Fruit fly (Drosophila melanogaster) whole organism, embryonic: ENCODE results near the gene CG13390.

Experiments used
- BtbVII ChIP-seq: fragments of 200-800 bp; sonication (Bioruptor generic); optimal IDR thresholded peaks from 3 replicates; lab custom pipeline; 2017; ENCODE audit warnings: missing biosample characterization, mild to moderate bottlenecking, missing genetic modification characterization
- CG10431 ChIP-seq: fragments of 200-800 bp; sonication (Bioruptor generic); optimal IDR thresholded peaks from 3 replicates; lab custom pipeline; 2018; ENCODE audit warnings: missing biosample characterization, mild to moderate bottlenecking, missing genetic modification characterization
- CG11695 ChIP-seq: fragments of 200-800 bp; sonication (Bioruptor generic); IDR thresholded peaks from 3 replicates; pipeline ENCODE4 v1.3.6; 2022; ENCODE audit warnings: missing biosample characterization, missing genetic modification characterization
- CG11696 ChIP-seq: fragments of 200-800 bp; sonication (Bioruptor generic); IDR thresholded peaks from 2 replicates; pipeline ENCODE4 v1.3.6; 2022; ENCODE audit warnings: missing biosample characterization, missing genetic modification characterization
- CG12219 ChIP-seq: fragments of 200-800 bp; sonication (Bioruptor generic); optimal IDR thresholded peaks from 3 replicates; lab custom pipeline; 2018; ENCODE audit warnings: missing biosample characterization, mild to moderate bottlenecking, missing genetic modification characterization
- CG17328 ChIP-seq: fragments of 200-800 bp; sonication (Bioruptor generic); IDR thresholded peaks from 2 replicates; pipeline ENCODE4 v1.3.6; 2022; ENCODE audit warnings: missing biosample characterization, missing genetic modification characterization
- CG18599 ChIP-seq: fragments of 200-800 bp; sonication (Bioruptor generic); optimal IDR thresholded peaks from 3 replicates; lab custom pipeline; 2017; ENCODE audit warnings: missing biosample characterization, missing genetic modification characterization, mild to moderate bottlenecking, moderate library complexity, missing genetic modification reagents
- CG3847 ChIP-seq: fragments of 200-800 bp; sonication (Bioruptor generic); IDR thresholded peaks from 2 replicates; pipeline ENCODE4 v1.3.6; 2022; ENCODE audit warnings: missing biosample characterization, missing genetic modification characterization
- CG4282 ChIP-seq: fragments of 200-800 bp; sonication (Bioruptor generic); optimal IDR thresholded peaks from 2 replicates; lab custom pipeline; 2016; ENCODE audit warnings: missing biosample characterization, missing genetic modification characterization
- CG4820 ChIP-seq: fragments of 200-800 bp; sonication (Bioruptor generic); optimal IDR thresholded peaks from 3 replicates; lab custom pipeline; 2016; ENCODE audit warnings: missing biosample characterization, missing genetic modification characterization
- CG8281 ChIP-seq: fragments of 200-800 bp; sonication (Bioruptor generic); optimal IDR thresholded peaks from 2 replicates; lab custom pipeline; 2018; ENCODE audit warnings: missing biosample characterization, mild to moderate bottlenecking, missing genetic modification characterization, moderate library complexity
- CG9727 ChIP-seq: fragments of 200-800 bp; sonication (Bioruptor generic); optimal IDR thresholded peaks from 3 replicates; lab custom pipeline; 2017; ENCODE audit warnings: missing biosample characterization, mild to moderate bottlenecking, missing genetic modification characterization
- CG9932 ChIP-seq: fragments of 200-800 bp; sonication (Bioruptor generic); IDR thresholded peaks from 2 replicates; pipeline ENCODE4 v1.3.6; 2022; ENCODE audit warnings: missing biosample characterization, missing genetic modification characterization
- CoRest ChIP-seq: fragments of 200-800 bp; sonication (Bioruptor generic); optimal IDR thresholded peaks from 3 replicates; lab custom pipeline; 2018; ENCODE audit warnings: missing biosample characterization, mild to moderate bottlenecking, missing genetic modification characterization, moderate library complexity
- Doc2 ChIP-seq: fragments of 200-800 bp; sonication (Bioruptor generic); IDR thresholded peaks from 2 replicates; pipeline ENCODE4 v1.3.6; 2022; ENCODE audit warnings: missing biosample characterization, missing genetic modification characterization
- Dp ChIP-seq: fragments of 200-800 bp; sonication (Bioruptor generic); optimal IDR thresholded peaks from 2 replicates; lab custom pipeline; 2018; ENCODE audit warnings: missing biosample characterization, mild to moderate bottlenecking, missing genetic modification characterization, moderate library complexity
- Dref ChIP-seq: fragments of 200-800 bp; sonication (Bioruptor generic); IDR thresholded peaks from 2 replicates; pipeline ENCODE4 v1.3.6; 2022; ENCODE audit warnings: missing biosample characterization, missing genetic modification characterization
- Ets97D ChIP-seq: fragments of 200-800 bp; sonication (Bioruptor generic); optimal IDR thresholded peaks from 3 replicates; lab custom pipeline; 2016; ENCODE audit warnings: missing biosample characterization, missing genetic modification characterization
- GATAe ChIP-seq: fragments of 200-800 bp; sonication (Bioruptor generic); conservative IDR thresholded peaks from 2 replicates; pipeline ENCODE4 v1.3.6; 2022; ENCODE audit warnings: missing biosample characterization, missing genetic modification characterization
- Hand ChIP-seq: fragments of 200-800 bp; sonication (Bioruptor generic); optimal IDR thresholded peaks from 2 replicates; lab custom pipeline; 2017; ENCODE audit warnings: mild to moderate bottlenecking, missing biosample characterization, missing genetic modification reagents, missing genetic modification characterization
- HmgZ ChIP-seq: fragments of 200-800 bp; sonication (Bioruptor generic); optimal IDR thresholded peaks from 2 replicates; lab custom pipeline; 2018; ENCODE audit warnings: missing biosample characterization, mild to moderate bottlenecking, missing genetic modification characterization
- MESR4 ChIP-seq: fragments of 200-800 bp; sonication (Bioruptor generic); optimal IDR thresholded peaks from 2 replicates; lab custom pipeline; 2018; ENCODE audit warnings: missing biosample characterization, mild to moderate bottlenecking, missing genetic modification characterization, moderate library complexity
- Med ChIP-seq: fragments of 200-800 bp; sonication (Bioruptor generic); peaks from one replicate; lab custom pipeline; 2016; ENCODE audit warnings: missing biosample characterization, missing genetic modification characterization, mild to moderate bottlenecking, inconsistent platforms, moderate library complexity
- Mes4 ChIP-seq: fragments of 200-800 bp; sonication (Bioruptor generic); optimal IDR thresholded peaks from 2 replicates; lab custom pipeline; 2016; ENCODE audit warnings: missing biosample characterization, missing genetic modification characterization
- NC2β ChIP-seq: fragments of 200-800 bp; sonication (Bioruptor generic); optimal IDR thresholded peaks from 2 replicates; lab custom pipeline; 2016; ENCODE audit warnings: missing biosample characterization, missing genetic modification characterization
- Ravus ChIP-seq: fragments of 200-800 bp; sonication (Bioruptor generic); IDR thresholded peaks from 2 replicates; pipeline ENCODE4 v1.3.6; 2022; ENCODE audit warnings: missing biosample characterization, missing genetic modification characterization
- Sin3A ChIP-seq: fragments of >200 bp; optimal IDR thresholded peaks from 2 replicates; lab custom pipeline; 2018
- Stat92E ChIP-seq, 3 experiments: fragments of >200 bp in 2 of 3; fragments of 200-800 bp in 1 of 3; sonication (Bioruptor generic) in 1 of 3; optimal IDR thresholded peaks; 2 replicates each; lab custom pipeline; 2017 to 2019; ENCODE audit warnings: missing biosample characterization in 3 of 3, missing genetic modification characterization in 3 of 3, mild to moderate bottlenecking in 1 of 3, moderate library complexity in 1 of 3
- TFAM ChIP-seq: fragments of 200-800 bp; sonication (Bioruptor generic); optimal IDR thresholded peaks from 2 replicates; lab custom pipeline; 2017; ENCODE audit warnings: missing biosample characterization, missing genetic modification characterization, inconsistent platforms
- ara ChIP-seq: fragments of 200-800 bp; sonication (Bioruptor generic); IDR thresholded peaks from 2 replicates; pipeline ENCODE4 v1.3.6; 2022; ENCODE audit warnings: missing biosample characterization, missing genetic modification characterization
- bigmax ChIP-seq: fragments of 200-800 bp; sonication (Bioruptor generic); optimal IDR thresholded peaks from 2 replicates; lab custom pipeline; 2018; ENCODE audit warnings: missing biosample characterization, mild to moderate bottlenecking, missing genetic modification characterization
- chm ChIP-seq: fragments of 200-800 bp; sonication (Bioruptor generic); IDR thresholded peaks from 2 replicates; pipeline ENCODE4 v1.3.6; 2022; ENCODE audit warnings: missing biosample characterization, missing genetic modification characterization
- dimm ChIP-seq: fragments of 200-800 bp; sonication (Bioruptor generic); IDR thresholded peaks from 2 replicates; pipeline ENCODE4 v1.3.6; 2022; ENCODE audit warnings: missing biosample characterization, missing genetic modification characterization
- ems ChIP-seq: fragments of 200-800 bp; sonication (Bioruptor generic); optimal IDR thresholded peaks from 3 replicates; lab custom pipeline; 2016; ENCODE audit warnings: missing biosample characterization, missing genetic modification characterization
- ftz-f1 ChIP-seq: fragments of 200-800 bp; sonication (Bioruptor generic); optimal IDR thresholded peaks from 2 replicates; lab custom pipeline; 2016; ENCODE audit warnings: missing biosample characterization, missing genetic modification characterization
- gce ChIP-seq: fragments of 200-800 bp; sonication (Bioruptor generic); IDR thresholded peaks from 3 replicates; pipeline ENCODE4 v1.3.6; 2022; ENCODE audit warnings: missing biosample characterization, missing genetic modification characterization
- gcm ChIP-seq: fragments of 200-800 bp; sonication (Bioruptor generic); optimal IDR thresholded peaks from 2 replicates; lab custom pipeline; 2019; ENCODE audit warnings: missing biosample characterization, mild to moderate bottlenecking, missing genetic modification characterization, moderate library complexity
- gro ChIP-seq: fragments of 200-800 bp; sonication (Bioruptor generic); optimal IDR thresholded peaks from 2 replicates; lab custom pipeline; 2016; ENCODE audit warnings: missing biosample characterization, missing genetic modification characterization
- her ChIP-seq: fragments of 200-800 bp; sonication (Bioruptor generic); optimal IDR thresholded peaks from 2 replicates; lab custom pipeline; 2016; ENCODE audit warnings: missing biosample characterization, missing genetic modification characterization
- ind ChIP-seq: fragments of 200-800 bp; sonication (Bioruptor generic); optimal IDR thresholded peaks from 3 replicates; lab custom pipeline; 2016; ENCODE audit warnings: missing biosample characterization, missing genetic modification characterization
- jumu ChIP-seq: fragments of 200-800 bp; sonication (Bioruptor generic); optimal IDR thresholded peaks from 3 replicates; lab custom pipeline; 2016; ENCODE audit warnings: missing biosample characterization, missing genetic modification characterization
- lmd ChIP-seq: fragments of 200-800 bp; sonication (Bioruptor generic); IDR thresholded peaks from 2 replicates; pipeline ENCODE4 v1.3.6; 2022; ENCODE audit warnings: missing biosample characterization, missing genetic modification characterization
- luna ChIP-seq: fragments of 200-800 bp; sonication (Bioruptor generic); optimal IDR thresholded peaks from 2 replicates; lab custom pipeline; 2016; ENCODE audit warnings: missing biosample characterization, missing genetic modification characterization
- mam ChIP-seq: fragments of 200-800 bp; sonication (Bioruptor generic); optimal IDR thresholded peaks from 3 replicates; lab custom pipeline; 2016; ENCODE audit warnings: missing biosample characterization, missing genetic modification characterization
- nmo ChIP-seq: fragments of 200-800 bp; sonication (Bioruptor generic); optimal IDR thresholded peaks from 2 replicates; lab custom pipeline; 2018; ENCODE audit warnings: missing biosample characterization, mild to moderate bottlenecking, missing genetic modification characterization, moderate library complexity
- pros ChIP-seq: fragments of 200-800 bp; sonication (Bioruptor generic); optimal IDR thresholded peaks from 3 replicates; lab custom pipeline; 2019; ENCODE audit warnings: missing biosample characterization, mild to moderate bottlenecking, missing genetic modification characterization, moderate library complexity
- schlank ChIP-seq: fragments of 200-800 bp; sonication (Bioruptor generic); optimal IDR thresholded peaks from 2 replicates; lab custom pipeline; 2018; ENCODE audit warnings: missing biosample characterization, mild to moderate bottlenecking, missing genetic modification characterization
- seq ChIP-seq: fragments of 200-800 bp; sonication (Bioruptor generic); IDR thresholded peaks from 2 replicates; pipeline ENCODE4 v1.3.6; 2022; ENCODE audit warnings: missing biosample characterization, missing genetic modification characterization
- slbo ChIP-seq: fragments of 200-800 bp; sonication (Bioruptor generic); IDR thresholded peaks from 2 replicates; pipeline ENCODE4 v1.3.6; 2022; ENCODE audit warnings: missing biosample characterization, missing genetic modification characterization
- stwl ChIP-seq: fragments of 200-800 bp; sonication (Bioruptor generic); optimal IDR thresholded peaks from 3 replicates; lab custom pipeline; 2018; ENCODE audit warnings: missing biosample characterization, mild to moderate bottlenecking, missing genetic modification characterization, moderate library complexity
- yki ChIP-seq: fragments of >200 bp; optimal IDR thresholded peaks from 3 replicates; lab custom pipeline; 2018
- zfh1 ChIP-seq: fragments of 200-800 bp; sonication (Bioruptor generic); IDR thresholded peaks from 3 replicates; pipeline ENCODE4 v1.3.6; 2022; ENCODE audit warnings: missing biosample characterization, missing genetic modification characterization

The CG13390 gene

dm6 chr2L:8416350-8417046, 39.9 kb upstream of the CG13390 start (continued):
- no peak for TF ChIP-seq BtbVII (GFP tag; lab: Kevin White, UChicago)
- no peak for TF ChIP-seq CG17328 (GFP tag; lab: Robert Waterston, UW)
- peak; percentile 6 for TF ChIP-seq stwl (tag; lab: Kevin White, UChicago)
- TF ChIP-seq Stat92E (GFP tag; optimal IDR thresholded peaks at IDR 0.05; lab: Kevin White, UChicago) = no peak
- peak; percentile 47 for TF ChIP-seq chm (GFP tag; lab: Robert Waterston, UW)
- no peak for TF ChIP-seq Hand (GFP tag; lab: Kevin White, UChicago)
- TF ChIP-seq gro (GFP tag; lab: Kevin White, UChicago) = peak; percentile 24
- no peak for TF ChIP-seq Dref (GFP tag; lab: Robert Waterston, UW)
- no peak for TF ChIP-seq CG11695
- 0 out of 3 replicates have a peak, but pooled peaks have one; percentile 2 for TF ChIP-seq zfh1 (GFP tag; lab: Robert Waterston, UW)
- TF ChIP-seq Dp (GFP tag; lab: Kevin White, UChicago) = peak; percentile 35
- TF ChIP-seq luna (GFP tag; lab: Kevin White, UChicago) = no peak
- TF ChIP-seq slbo = no peak
- TF ChIP-seq CG4282 (GFP tag; lab: Kevin White, UChicago) = no peak
- no peak for TF ChIP-seq NC2β (GFP tag; lab: Kevin White, UChicago)
- peak; percentile 31; the same call in 1 of the 2 replicates for TF ChIP-seq CG9932 (GFP tag; lab: Robert Waterston, UW)
- TF ChIP-seq gce (GFP tag; lab: Robert Waterston, UW) = 0 out of 3 replicates have a peak, but pooled peaks have one; percentile 39
- TF ChIP-seq Ravus (GFP tag; lab: Robert Waterston, UW) = no peak
- no peak for TF ChIP-seq GATAe (GFP tag; lab: Robert Waterston, UW)
- no peak for TF ChIP-seq Doc2
- TF ChIP-seq CG12219 (GFP tag; lab: Kevin White, UChicago) = no peak
- no peak for TF ChIP-seq CG4820 (GFP tag; lab: Kevin White, UChicago)
- no peak for TF ChIP-seq ind (GFP tag; lab: Kevin White, UChicago)
- TF ChIP-seq CG11696 (GFP tag; lab: Robert Waterston, UW) = no peak
- TF ChIP-seq Med = peak; percentile 80
- no peak for TF ChIP-seq nmo
- TF ChIP-seq ara (GFP tag; lab: Robert Waterston, UW) = no peak
- TF ChIP-seq jumu (GFP tag; lab: Kevin White, UChicago) = no peak
- no peak for TF ChIP-seq Mes4 (GFP tag; lab: Kevin White, UChicago)
- no peak for TF ChIP-seq CG10431 (GFP tag; lab: Kevin White, UChicago)
- TF ChIP-seq seq (GFP tag; lab: Robert Waterston, UW) = no peak
- peak; percentile 51 for TF ChIP-seq her (GFP tag; lab: Kevin White, UChicago)
- no peak for TF ChIP-seq bigmax (GFP tag; lab: Kevin White, UChicago)
- TF ChIP-seq lmd (GFP tag; lab: Robert Waterston, UW) = no peak
- TF ChIP-seq schlank (tag; lab: Kevin White, UChicago) = no peak
- TF ChIP-seq CG8281 = peak; percentile 100
- TF ChIP-seq mam (GFP tag; lab: Kevin White, UChicago) = no peak
- TF ChIP-seq MESR4 (GFP tag; lab: Kevin White, UChicago) = no peak
- no peak for TF ChIP-seq CG3847 (GFP tag; lab: Robert Waterston, UW)
- TF ChIP-seq pros (GFP tag; lab: Kevin White, UChicago) = peak; percentile 89
- TF ChIP-seq Ets97D (GFP tag; lab: Kevin White, UChicago) = peak; percentile 4
- TF ChIP-seq CG18599 = peak; percentile 26
- TF ChIP-seq gcm (GFP tag; lab: Kevin White, UChicago) = peak; percentile 21
- TF ChIP-seq TFAM (GFP tag; lab: Kevin White, UChicago) = no peak
- no peak for TF ChIP-seq Sin3A (lab: Kevin White, UChicago)
- TF ChIP-seq ftz-f1 (GFP tag; lab: Kevin White, UChicago) = no peak
- TF ChIP-seq yki (lab: Kevin White, UChicago) = peak; percentile 1
- TF ChIP-seq CG9727 (GFP tag; lab: Kevin White, UChicago) = peak; percentile 22
- no peak for TF ChIP-seq ems (GFP tag; lab: Kevin White, UChicago)
- no peak for TF ChIP-seq HmgZ (tag; lab: Kevin White, UChicago)
- TF ChIP-seq CoRest (tag; lab: Kevin White, UChicago) = no peak
- TF ChIP-seq dimm = no peak
